Worm (Caenorhabditis elegans): ENCODE data around the gene col-132.
A peak's percentile ranks its signal among the peaks of the same experiment; 100 is the strongest.

col-132 gene

DNA sequence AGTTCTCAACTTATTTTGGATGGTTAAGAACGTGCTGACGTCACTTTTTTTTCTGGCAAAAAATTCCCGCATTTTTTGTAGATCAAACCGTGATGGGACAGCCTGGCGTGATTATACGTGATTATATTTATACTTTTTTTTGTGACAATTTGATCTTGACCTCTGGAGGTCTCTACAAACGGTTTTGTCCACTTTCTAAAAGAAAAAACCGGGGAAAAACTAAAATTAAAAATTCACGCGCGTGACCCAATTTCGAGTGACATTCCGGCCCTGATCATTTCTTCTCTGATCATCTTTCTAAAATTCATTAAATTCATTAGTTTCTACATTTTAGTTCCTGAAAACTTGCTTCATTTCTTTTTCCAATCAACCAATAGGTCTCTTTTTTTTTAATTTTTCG lies 14.0 kb upstream of the col-132 start, which contains the start of gene rde-11:
Gene rde-11 (plus strand): TSS at position 301 of the 400 bp plus-strand sequence.
- TF ChIP-seq egl-13 (tag; optimal IDR thresholded peaks at IDR 0.05) (no peak), egl-27 (tag; optimal IDR thresholded peaks at IDR 0.05) (no peak), ztf-11 (tag; optimal IDR thresholded peaks at IDR 0.05) (no peak), pag-3 (tag; optimal IDR thresholded peaks at IDR 0.05; ENCODE audit: borderline replicate concordance, insufficient read depth) (no peak)

DNA sequence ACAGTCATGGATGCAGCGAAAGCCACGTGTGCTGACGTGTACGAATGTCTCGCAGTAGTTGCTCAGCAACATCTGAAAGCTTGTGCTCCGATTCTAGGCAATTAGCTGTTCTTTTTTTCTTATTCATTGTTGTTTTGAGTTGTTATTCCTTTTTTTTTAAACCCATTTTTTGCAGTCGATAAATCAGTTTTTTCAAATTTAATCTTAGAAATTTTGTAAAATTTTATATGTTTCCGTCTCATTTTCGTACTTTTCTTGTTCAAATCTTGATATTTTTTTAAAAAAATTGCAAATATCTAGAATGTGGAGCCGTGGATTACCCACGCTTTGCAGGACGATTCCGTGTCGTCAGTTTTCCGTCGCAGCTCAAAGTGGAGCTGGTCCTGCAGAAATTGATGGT lies 9.5 kb upstream of the col-132 start, which contains the start of gene fask-1:
Gene fask-1 (plus strand): TSS at position 301 of the 400 bp plus-strand sequence.
- TF ChIP-seq fkh-4 (tag; optimal IDR thresholded peaks at IDR 0.05; ENCODE audit: borderline replicate concordance) (no peak), snpc-4 (tag; optimal IDR thresholded peaks at IDR 0.05) (no peak), zag-1 (tag; optimal IDR thresholded peaks at IDR 0.05) (no peak), C04F5.9 (tag; optimal IDR thresholded peaks at IDR 0.05) (no peak), mdl-1 (tag; optimal IDR thresholded peaks at IDR 0.05) (no peak), ceh-8 (GFP tag; optimal IDR thresholded peaks at IDR 0.05) (no peak), nhr-47 (tag; optimal IDR thresholded peaks at IDR 0.05) (no peak), nhr-71 (tag; optimal IDR thresholded peaks at IDR 0.05) (no peak), sup-37 (GFP tag; optimal IDR thresholded peaks at IDR 0.05) (no peak), pag-3 (tag; optimal IDR thresholded peaks at IDR 0.05; ENCODE audit: borderline replicate concordance, insufficient read depth) (no peak), irx-1 (tag; optimal IDR thresholded peaks at IDR 0.05) (no peak), unc-86 (tag; optimal IDR thresholded peaks at IDR 0.05) (no peak), ceh-82 (tag; optimal IDR thresholded peaks at IDR 0.05) (no peak), jun-1 (tag; optimal IDR thresholded peaks at IDR 0.05) (no peak)

DNA sequence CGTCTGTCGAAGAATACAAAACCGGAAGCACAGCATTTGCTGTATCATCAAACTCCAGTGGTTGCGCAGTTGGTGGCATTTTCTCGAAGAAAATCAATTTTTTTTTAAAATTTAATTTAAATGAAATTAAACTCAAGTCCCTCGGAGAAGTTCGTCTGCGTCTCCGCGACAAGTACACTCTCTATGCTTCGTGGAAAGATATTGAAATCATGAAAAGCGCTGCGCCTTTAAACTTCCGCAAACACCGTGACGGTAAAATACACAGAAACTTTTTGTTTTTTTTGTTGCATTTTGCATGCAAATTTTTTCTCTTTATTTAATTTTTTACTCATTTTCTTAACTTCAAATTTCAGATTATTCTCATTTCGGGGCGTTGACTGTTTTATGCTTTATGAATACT lies 7.8 kb upstream of the col-132 start, which contains the start of the genes dli-1, tin-9.2 and exos-4.1:
Gene dli-1 (minus strand): TSS at position 141 of the 400 bp plus-strand sequence.
Gene tin-9.2 (plus strand): TSS at position 344 of the 400 bp plus-strand sequence.
Gene exos-4.1 (plus strand): TSS at position 348 of the 400 bp plus-strand sequence.
- TF ChIP-seq skn-1 (tag; optimal IDR thresholded peaks at IDR 0.05) = peak; percentile 86
- peak; percentile 17 for TF ChIP-seq nhr-77 (tag; optimal IDR thresholded peaks at IDR 0.05)
- no peak for TF ChIP-seq alr-1 (tag; optimal IDR thresholded peaks at IDR 0.05; ENCODE audit: borderline replicate concordance)
- TF ChIP-seq lin-13 (GFP tag; optimal IDR thresholded peaks at IDR 0.05) = peak; percentile 25
- TF ChIP-seq ceh-88 (GFP tag; IDR thresholded peaks at IDR 0.05) = no peak
- TF ChIP-seq ces-1 (GFP tag; optimal IDR thresholded peaks at IDR 0.05) = no peak
- TF ChIP-seq lin-35 (GFP tag; optimal IDR thresholded peaks at IDR 0.05) = peak; percentile 80 to 82
- TF ChIP-seq nhr-28 (tag; optimal IDR thresholded peaks at IDR 0.05) = no peak
- TF ChIP-seq nhr-84 (tag; optimal IDR thresholded peaks at IDR 0.05) = no peak
- no peak for TF ChIP-seq elt-2 (tag; optimal IDR thresholded peaks at IDR 0.05)
- no peak for TF ChIP-seq unc-130 (tag; optimal IDR thresholded peaks at IDR 0.05)
- TF ChIP-seq nhr-20 (tag; optimal IDR thresholded peaks at IDR 0.05) = peak; percentile 73
- peak; percentile 76 for TF ChIP-seq nhr-19 (GFP tag; conservative IDR thresholded peaks at IDR 0.05)
- no peak for TF ChIP-seq sox-4 (tag; optimal IDR thresholded peaks at IDR 0.05)
- peak; percentile 69 for TF ChIP-seq rnt-1 (tag; optimal IDR thresholded peaks at IDR 0.05)
- TF ChIP-seq ztf-4 (tag; optimal IDR thresholded peaks at IDR 0.05) = no peak
- TF ChIP-seq snu-23 (GFP tag; optimal IDR thresholded peaks at IDR 0.05) = peak; percentile 86
- peak; percentile 95 for TF ChIP-seq mep-1 (tag; optimal IDR thresholded peaks at IDR 0.05)
- peak; percentile 62 for TF ChIP-seq blmp-1 (tag; optimal IDR thresholded peaks at IDR 0.05)
- TF ChIP-seq nhr-71 (tag; optimal IDR thresholded peaks at IDR 0.05) = peak; percentile 88
- no peak for TF ChIP-seq hpl-2 (GFP tag; optimal IDR thresholded peaks at IDR 0.05)
- peak; percentile 50 for TF ChIP-seq C04F5.9 (tag; optimal IDR thresholded peaks at IDR 0.05)
- TF ChIP-seq sptf-1 (tag; optimal IDR thresholded peaks at IDR 0.05) = no peak
- peak; percentile 16 for TF ChIP-seq ama-1 (optimal IDR thresholded peaks at IDR 0.05)
- no peak for TF ChIP-seq ceh-90 (tag; optimal IDR thresholded peaks at IDR 0.05)
- TF ChIP-seq egl-27 (tag; optimal IDR thresholded peaks at IDR 0.05) = no peak
- no peak for TF ChIP-seq ztf-11 (tag; optimal IDR thresholded peaks at IDR 0.05)
- peak; percentile 63 for TF ChIP-seq nhr-90 (tag; optimal IDR thresholded peaks at IDR 0.05; ENCODE audit: poor library complexity)
- TF ChIP-seq aly-2 (tag; optimal IDR thresholded peaks at IDR 0.05) = no peak
- TF ChIP-seq mab-9 (GFP tag; IDR thresholded peaks at IDR 0.05) = peak; percentile 10; the same call in 1 of the 2 replicates
- TF ChIP-seq elt-3 (tag; optimal IDR thresholded peaks at IDR 0.05) = peak in 1 of 6 experiments; percentile 39
- TF ChIP-seq isw-1 (GFP tag; IDR thresholded peaks at IDR 0.05) = peak; percentile 79
- TF ChIP-seq lin-14 (GFP tag; optimal IDR thresholded peaks at IDR 0.05) = no peak
- TF ChIP-seq lir-3 (tag; optimal IDR thresholded peaks at IDR 0.05; ENCODE audit: poor library complexity) = peak; percentile 46
- no peak for TF ChIP-seq fkh-10 (GFP tag; optimal IDR thresholded peaks at IDR 0.05)
- peak; percentile 62 for TF ChIP-seq lin-15B (tag; optimal IDR thresholded peaks at IDR 0.05)
